Fruit fly (Drosophila melanogaster) whole organism, pupa: ENCODE results near the gene GABA-B-R3.

Experiments
- CG15710 ChIP-seq: fragments of 200-800 bp; sonication (Bioruptor generic); optimal IDR thresholded peaks from 2 replicates; lab custom pipeline; 2018; ENCODE audit warnings: missing biosample characterization, mild to moderate bottlenecking, missing genetic modification characterization, moderate library complexity
- CG17806 ChIP-seq: fragments of 200-800 bp; sonication (Bioruptor generic); optimal IDR thresholded peaks from 2 replicates; lab custom pipeline; 2018; ENCODE audit warnings: missing biosample characterization, mild to moderate bottlenecking, missing genetic modification characterization, moderate library complexity
- CG34367 ChIP-seq: fragments of 200-800 bp; sonication (Bioruptor generic); optimal IDR thresholded peaks from 2 replicates; lab custom pipeline; 2018; ENCODE audit warnings: missing biosample characterization, mild to moderate bottlenecking, missing genetic modification characterization
- CG8159 ChIP-seq: fragments of 200-800 bp; sonication (Bioruptor generic); optimal IDR thresholded peaks from 3 replicates; lab custom pipeline; 2018; ENCODE audit warnings: missing biosample characterization, mild to moderate bottlenecking, missing genetic modification characterization, moderate library complexity
- D1 ChIP-seq: fragments of 200-800 bp; sonication (Bioruptor generic); optimal IDR thresholded peaks from 2 replicates; lab custom pipeline; 2018; ENCODE audit warnings: missing biosample characterization, mild to moderate bottlenecking, missing genetic modification characterization, moderate library complexity
- EcR ChIP-seq: fragments of 200-800 bp; sonication (Bioruptor generic); optimal IDR thresholded peaks from 3 replicates; lab custom pipeline; 2019; ENCODE audit warnings: missing biosample characterization, missing genetic modification characterization, mild to moderate bottlenecking, moderate library complexity, missing genetic modification reagents
- Ets98B ChIP-seq: fragments of 200-800 bp; sonication (Bioruptor generic); IDR thresholded peaks from 2 replicates; pipeline ENCODE4 v1.3.6; 2022; ENCODE audit warnings: missing biosample characterization, missing genetic modification characterization
- Pif1B ChIP-seq: fragments of 200-800 bp; sonication (Bioruptor generic); optimal IDR thresholded peaks from 3 replicates; lab custom pipeline; 2016; ENCODE audit warnings: missing biosample characterization, missing genetic modification characterization
- Snoo ChIP-seq: fragments of 200-800 bp; sonication (Bioruptor generic); optimal IDR thresholded peaks from 3 replicates; lab custom pipeline; 2017; ENCODE audit warnings: missing biosample characterization, mild to moderate bottlenecking, missing genetic modification characterization, inconsistent platforms

dm6 chr2L:790698-791097 is 41.0 kb downstream of the GABA-B-R3 start, which contains the start of gene Pkg21D:
- no peak for TF ChIP-seq EcR (GFP tag; lab: Kevin White, UChicago)
- TF ChIP-seq CG15710 (tag; lab: Kevin White, UChicago) = no peak
- no peak for TF ChIP-seq Pif1B (GFP tag; lab: Kevin White, UChicago)
- no peak for TF ChIP-seq CG34367 (tag; lab: Kevin White, UChicago)
- no peak for TF ChIP-seq Ets98B
- no peak for TF ChIP-seq CG8159 (tag; lab: Kevin White, UChicago)
- TF ChIP-seq Snoo (tag; lab: Kevin White, UChicago) = no peak
- TF ChIP-seq CG17806 (tag; lab: Kevin White, UChicago) = no peak
- no peak for TF ChIP-seq D1 (tag; lab: Kevin White, UChicago)
